Worm (Caenorhabditis elegans) whole organism, L1 larva: ENCODE measurements around the gene Y45G5AM.4.

Source experiments
- F16B12.6 ChIP-seq: fragments of 150-350 bp; optimal IDR thresholded peaks from 2 replicates; lab custom pipeline; 2014; ENCODE audit warnings: missing biosample characterization, missing genetic modification characterization
- aha-1 ChIP-seq: fragments of 150-350 bp; optimal IDR thresholded peaks from 2 replicates; lab custom pipeline; 2014; ENCODE audit warnings: missing biosample characterization, missing genetic modification characterization
- alr-1 ChIP-seq: fragments of 200-800 bp; sonication (Bioruptor generic); optimal IDR thresholded peaks from 2 replicates; lab custom pipeline; 2018; ENCODE audit warnings: borderline replicate concordance, mild to moderate bottlenecking, missing genetic modification characterization, missing compliant biosample characterization
- ama-1 ChIP-seq: fragments of 150-350 bp; optimal IDR thresholded peaks from 2 replicates; lab custom pipeline; 2014
- blmp-1 ChIP-seq: fragments of 150-350 bp; optimal IDR thresholded peaks from 2 replicates; lab custom pipeline; 2014; ENCODE audit warnings: missing biosample characterization, missing genetic modification characterization
- ceh-8 ChIP-seq: fragments of 200-800 bp; sonication (Bioruptor generic); optimal IDR thresholded peaks from 2 replicates; lab custom pipeline; 2018; ENCODE audit warnings: mild to moderate bottlenecking, missing genetic modification characterization, moderate library complexity, missing compliant biosample characterization
- ceh-82 ChIP-seq, 3 experiments: fragments of 150-350 bp in 1 of 3; sonication (generic microtip) in 2 of 3; optimal IDR thresholded peaks; 2 replicates each; lab custom pipeline; 2014 to 2017; ENCODE audit warnings: missing biosample characterization in 3 of 3, missing genetic modification characterization in 3 of 3
- dpl-1 ChIP-seq, 3 experiments: fragments of 150-350 bp in 2 of 3; sonication (generic microtip) in 1 of 3; optimal IDR thresholded peaks; 2 replicates each; lab custom pipeline; 2014 to 2017; ENCODE audit warnings: missing biosample characterization in 3 of 3, missing genetic modification characterization in 3 of 3, missing genetic modification reagents in 3 of 3
- elt-2 ChIP-seq: sonication (generic microtip); optimal IDR thresholded peaks from 2 replicates; lab custom pipeline; 2016; ENCODE audit warnings: missing genetic modification characterization, mild to moderate bottlenecking, inconsistent platforms, missing compliant biosample characterization, missing genetic modification reagents
- fos-1 ChIP-seq: fragments of 150-350 bp; optimal IDR thresholded peaks from 2 replicates; lab custom pipeline; 2014; ENCODE audit warnings: missing biosample characterization, missing genetic modification characterization
- grh-1 ChIP-seq: fragments of 200-800 bp; sonication (Bioruptor generic); IDR thresholded peaks from 2 replicates; pipeline ENCODE4 v1.3.6; 2022; ENCODE audit warnings: missing genetic modification reagents, missing genetic modification characterization, missing compliant biosample characterization
- hlh-4 ChIP-seq: sonication (generic microtip); optimal IDR thresholded peaks from 2 replicates; lab custom pipeline; 2016; ENCODE audit warnings: mild to moderate bottlenecking, missing genetic modification characterization, missing compliant biosample characterization
- irx-1 ChIP-seq: sonication (generic microtip); optimal IDR thresholded peaks from 2 replicates; lab custom pipeline; 2016; ENCODE audit warnings: missing genetic modification characterization, missing compliant biosample characterization
- isw-1 ChIP-seq: fragments of 200-800 bp; sonication (Bioruptor generic); IDR thresholded peaks from 2 replicates; pipeline ENCODE4 v1.3.6; 2022; ENCODE audit warnings: missing genetic modification characterization, missing compliant biosample characterization
- lin-13 ChIP-seq: fragments of 150-350 bp; optimal IDR thresholded peaks from 2 replicates; lab custom pipeline; 2014; ENCODE audit warnings: missing biosample characterization, missing genetic modification reagents, missing genetic modification characterization
- lin-14 ChIP-seq: fragments of 200-800 bp; sonication (Bioruptor generic); optimal IDR thresholded peaks from 2 replicates; lab custom pipeline; 2018; ENCODE audit warnings: mild to moderate bottlenecking, missing genetic modification characterization, moderate library complexity, missing compliant biosample characterization
- lin-15B ChIP-seq: fragments of 150-350 bp; sonication (generic microtip); optimal IDR thresholded peaks from 3 replicates; lab custom pipeline; 2014; ENCODE audit warnings: missing biosample characterization, missing genetic modification characterization
- lin-35 ChIP-seq, 2 experiments: fragments of 150-350 bp; optimal IDR thresholded peaks; 2 replicates each; lab custom pipeline; 2014; ENCODE audit warnings: missing biosample characterization in 2 of 2, missing genetic modification characterization in 2 of 2, missing genetic modification reagents in 2 of 2
- mdl-1 ChIP-seq, 2 experiments: fragments of 150-350 bp; optimal IDR thresholded peaks; 2 replicates each; lab custom pipeline; 2014 to 2017; ENCODE audit warnings: missing biosample characterization in 2 of 2, missing genetic modification characterization in 2 of 2, inconsistent platforms in 1 of 2
- mep-1 ChIP-seq: fragments of 150-350 bp; optimal IDR thresholded peaks from 2 replicates; lab custom pipeline; 2014; ENCODE audit warnings: missing biosample characterization, missing genetic modification characterization
- nhr-19 ChIP-seq: fragments of 200-800 bp; sonication (Bioruptor generic); conservative IDR thresholded peaks from 2 replicates; pipeline ENCODE4 v1.3.6; 2022; ENCODE audit warnings: missing genetic modification characterization, missing compliant biosample characterization
- nhr-20 ChIP-seq: sonication (generic microtip); optimal IDR thresholded peaks from 2 replicates; lab custom pipeline; 2016; ENCODE audit warnings: mild to moderate bottlenecking, missing genetic modification characterization, missing compliant biosample characterization
- nhr-237 ChIP-seq: fragments of 150-350 bp; optimal IDR thresholded peaks from 2 replicates; lab custom pipeline; 2014; ENCODE audit warnings: missing biosample characterization, missing genetic modification characterization
- nhr-47 ChIP-seq: sonication (generic microtip); optimal IDR thresholded peaks from 2 replicates; lab custom pipeline; 2016; ENCODE audit warnings: mild to moderate bottlenecking, missing genetic modification characterization, moderate library complexity, missing compliant biosample characterization
- nhr-71 ChIP-seq: sonication (generic microtip); optimal IDR thresholded peaks from 2 replicates; lab custom pipeline; 2016; ENCODE audit warnings: mild to moderate bottlenecking, missing genetic modification characterization, moderate library complexity, missing compliant biosample characterization
- nhr-76 ChIP-seq: sonication (generic microtip); optimal IDR thresholded peaks from 2 replicates; lab custom pipeline; 2017; ENCODE audit warnings: missing biosample characterization, missing genetic modification characterization
- nhr-84 ChIP-seq: sonication (generic microtip); optimal IDR thresholded peaks from 2 replicates; lab custom pipeline; 2017; ENCODE audit warnings: missing biosample characterization, missing genetic modification characterization
- nhr-85 ChIP-seq: sonication (generic microtip); peaks from one replicate; lab custom pipeline; 2016; ENCODE audit warnings: missing genetic modification characterization, inconsistent platforms, missing compliant biosample characterization
- nhr-90 ChIP-seq: sonication (generic microtip); optimal IDR thresholded peaks from 2 replicates; lab custom pipeline; 2016; ENCODE audit warnings: mild to moderate bottlenecking, missing genetic modification characterization, missing compliant biosample characterization; ENCODE audit not compliant: poor library complexity
- pax-3 ChIP-seq: fragments of 200-800 bp; sonication (Bioruptor generic); optimal IDR thresholded peaks from 2 replicates; lab custom pipeline; 2018; ENCODE audit warnings: mild to moderate bottlenecking, missing genetic modification characterization, moderate library complexity, missing compliant biosample characterization
- pqm-1 ChIP-seq: sonication (generic microtip); optimal IDR thresholded peaks from 3 replicates; lab custom pipeline; 2017; ENCODE audit warnings: missing biosample characterization, missing genetic modification characterization
- rnt-1 ChIP-seq: sonication (generic microtip); optimal IDR thresholded peaks from 2 replicates; lab custom pipeline; 2016; ENCODE audit warnings: mild to moderate bottlenecking, missing genetic modification characterization, moderate library complexity, missing compliant biosample characterization
- skn-1 ChIP-seq: fragments of 150-350 bp; optimal IDR thresholded peaks from 2 replicates; lab custom pipeline; 2014; ENCODE audit warnings: missing biosample characterization, missing genetic modification characterization
- snpc-4 ChIP-seq: fragments of 150-350 bp; optimal IDR thresholded peaks from 2 replicates; lab custom pipeline; 2014; ENCODE audit warnings: missing biosample characterization, missing genetic modification characterization
- snu-23 ChIP-seq: sonication (generic microtip); optimal IDR thresholded peaks from 2 replicates; lab custom pipeline; 2016; ENCODE audit warnings: missing genetic modification characterization, missing compliant biosample characterization
- sox-4 ChIP-seq: sonication (generic microtip); optimal IDR thresholded peaks from 2 replicates; lab custom pipeline; 2016; ENCODE audit warnings: missing genetic modification characterization, missing compliant biosample characterization
- sptf-1 ChIP-seq: fragments of 150-350 bp; optimal IDR thresholded peaks from 2 replicates; lab custom pipeline; 2014; ENCODE audit warnings: missing biosample characterization, missing genetic modification characterization
- swsn-7 ChIP-seq: sonication (generic microtip); optimal IDR thresholded peaks from 2 replicates; lab custom pipeline; 2016; ENCODE audit warnings: missing genetic modification characterization, missing compliant biosample characterization
- unc-30 ChIP-seq: sonication (generic microtip); optimal IDR thresholded peaks from 2 replicates; lab custom pipeline; 2017; ENCODE audit warnings: missing biosample characterization, missing genetic modification characterization
- unc-86 ChIP-seq: sonication (generic microtip); optimal IDR thresholded peaks from 2 replicates; lab custom pipeline; 2016; ENCODE audit warnings: missing genetic modification characterization, missing compliant biosample characterization
- vab-15 ChIP-seq: sonication (generic microtip); optimal IDR thresholded peaks from 2 replicates; lab custom pipeline; 2017; ENCODE audit warnings: missing genotype, mild to moderate bottlenecking, missing genetic modification characterization, missing compliant biosample characterization
- xbp-1 ChIP-seq: sonication (generic microtip); optimal IDR thresholded peaks from 2 replicates; lab custom pipeline; 2016; ENCODE audit warnings: missing genetic modification characterization, missing compliant biosample characterization
- zag-1 ChIP-seq: fragments of 150-350 bp; optimal IDR thresholded peaks from 2 replicates; lab custom pipeline; 2014; ENCODE audit warnings: missing biosample characterization, missing genetic modification characterization
- ztf-11 ChIP-seq, 2 experiments: sonication (generic microtip); optimal IDR thresholded peaks; 2 replicates each; lab custom pipeline; 2016 to 2017; ENCODE audit warnings: missing genetic modification characterization in 2 of 2, missing biosample characterization in 1 of 2, missing compliant biosample characterization in 1 of 2
- ztf-4 ChIP-seq: fragments of 150-350 bp; optimal IDR thresholded peaks from 2 replicates; lab custom pipeline; 2014; ENCODE audit warnings: missing biosample characterization, missing genetic modification characterization

Gene Y45G5AM.4

DNA sequence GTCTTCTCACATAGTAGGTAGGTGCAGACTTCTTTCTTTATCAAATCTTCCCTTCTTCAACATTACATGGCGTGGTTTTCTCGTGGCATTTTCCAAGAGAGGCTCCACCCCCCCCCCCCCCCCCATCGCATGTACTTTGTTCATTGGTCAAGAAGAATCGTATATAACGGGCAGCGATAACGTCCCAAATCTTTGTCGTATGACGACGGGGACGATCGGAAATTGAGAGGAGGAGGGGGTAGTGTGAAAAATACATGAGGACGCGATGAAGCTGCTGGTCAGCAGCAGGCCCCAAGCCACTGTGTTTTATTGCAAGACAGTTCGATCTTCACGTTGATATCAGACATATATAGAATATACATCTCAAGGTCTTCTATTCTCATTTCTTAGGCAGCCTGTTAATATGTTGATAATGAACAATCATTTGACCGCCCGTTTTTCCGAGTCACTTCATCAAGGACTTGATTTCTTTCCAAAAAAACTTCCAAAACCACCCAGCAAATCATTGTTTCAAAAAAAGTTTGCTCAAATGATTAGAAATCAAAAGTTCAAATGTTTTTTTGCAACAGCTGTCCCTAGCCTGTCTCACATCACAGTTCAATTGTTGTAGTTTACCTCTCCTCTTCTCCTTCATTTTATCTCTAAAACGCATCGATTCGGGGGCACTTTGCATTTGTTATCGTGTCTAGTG lies 23.6 kb downstream of the Y45G5AM.4 start:
- peak in 1 of 2 experiments; percentile 20 for TF ChIP-seq mdl-1 (tag; optimal IDR thresholded peaks at IDR 0.05; lab: Kevin White, UChicago)
- TF ChIP-seq aha-1 (tag; lab: Kevin White, UChicago): no peak
- TF ChIP-seq nhr-90 (tag; lab: Kevin White, UChicago): peak; percentile 57
- TF ChIP-seq xbp-1 (tag; lab: Kevin White, UChicago): peak; percentile 12
- TF ChIP-seq ceh-8 (GFP tag; lab: Kevin White, UChicago): no peak
- TF ChIP-seq nhr-19: peak; percentile 68
- peak in 1 of 2 experiments; percentile 1 for TF ChIP-seq lin-35 (GFP tag; optimal IDR thresholded peaks at IDR 0.05; lab: Kevin White, UChicago)
- TF ChIP-seq elt-2 (tag; lab: Kevin White, UChicago): peak; percentile 70
- TF ChIP-seq vab-15 (tag; lab: Kevin White, UChicago): no peak
- peak in 1 of 3 experiments; percentile 19 for TF ChIP-seq dpl-1 (GFP tag; optimal IDR thresholded peaks at IDR 0.05; lab: Kevin White, UChicago)
- peak; percentile 64 for TF ChIP-seq nhr-20
- peak; percentile 54 for TF ChIP-seq nhr-85 (tag; lab: Kevin White, UChicago)
- TF ChIP-seq ztf-11 (tag; optimal IDR thresholded peaks at IDR 0.05; lab: Kevin White, UChicago): no peak
- no peak for TF ChIP-seq sptf-1 (tag; lab: Kevin White, UChicago)
- TF ChIP-seq alr-1 (tag; lab: Kevin White, UChicago): no peak
- TF ChIP-seq irx-1: no peak
- TF ChIP-seq lin-13 (GFP tag; lab: Kevin White, UChicago): no peak
- TF ChIP-seq nhr-71 (tag; lab: Kevin White, UChicago): peak; percentile 78
- TF ChIP-seq blmp-1 (tag; lab: Kevin White, UChicago): peak; percentile 16
- TF ChIP-seq lin-14: peak; percentile 78
- TF ChIP-seq snu-23 (GFP tag; lab: Kevin White, UChicago): peak; percentile 36
- peak; percentile 32 for TF ChIP-seq nhr-47
- TF ChIP-seq grh-1 (GFP tag; lab: Robert Waterston, UW): peak; percentile 27; the same call in 1 of the 2 replicates

DNA sequence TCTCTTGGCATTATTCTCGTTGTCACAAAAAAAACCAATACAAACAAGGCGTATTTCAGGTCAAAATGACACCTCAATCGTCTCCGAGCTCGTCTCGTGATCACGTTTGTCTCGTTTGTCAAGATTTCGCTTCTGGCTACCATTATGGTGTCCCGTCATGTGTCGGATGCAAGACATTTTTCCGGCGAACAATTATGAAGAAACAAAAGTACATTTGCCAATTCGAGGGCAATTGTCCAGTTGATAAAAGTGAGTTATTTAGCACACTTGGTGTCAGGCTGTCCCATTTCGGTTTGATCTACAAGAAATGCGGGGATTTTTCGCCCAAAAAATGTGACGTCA lies 24.1 kb downstream of the Y45G5AM.4 start, which contains the start of gene nhr-114:
nhr-114 (plus strand) TSS at position 59 of the 342 bp plus-strand sequence.
- TF ChIP-seq lin-14 (no peak), ama-1 (no peak), mep-1 (tag; lab: Kevin White, UChicago) (peak; percentile 27), fos-1 (tag; lab: Kevin White, UChicago) (no peak), sox-4 (tag; lab: Kevin White, UChicago) (no peak), F16B12.6 (tag; lab: Kevin White, UChicago) (no peak), nhr-85 (tag; lab: Kevin White, UChicago) (peak; percentile 19), nhr-76 (no peak), rnt-1 (tag; lab: Kevin White, UChicago) (no peak), swsn-7 (tag; lab: Kevin White, UChicago) (no peak), nhr-237 (tag; lab: Kevin White, UChicago) (no peak), snpc-4 (tag; lab: Kevin White, UChicago) (peak; percentile 77), pax-3 (tag; lab: Kevin White, UChicago) (no peak), nhr-84 (no peak)

DNA sequence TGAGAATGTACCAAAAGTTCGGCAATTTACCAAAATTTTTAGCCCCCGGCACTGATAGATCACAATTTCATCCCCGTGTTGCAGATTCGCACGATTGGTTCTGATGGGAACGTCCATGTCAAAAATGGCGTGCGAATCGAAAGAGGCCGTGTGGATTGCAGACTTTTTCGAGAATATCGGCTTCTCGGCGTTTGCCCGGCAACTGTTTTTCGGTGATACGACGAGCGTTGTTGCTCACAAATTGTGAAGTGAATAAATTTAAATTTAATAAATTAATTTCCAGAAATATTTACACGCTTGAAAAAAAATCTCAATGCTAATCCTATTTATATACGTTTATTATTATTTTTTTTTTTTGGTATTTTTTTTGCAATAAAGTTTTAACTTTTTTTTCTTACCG lies 26.6 kb downstream of the Y45G5AM.4 start:
- TF ChIP-seq zag-1 (no peak), unc-30 (no peak), ztf-4 (tag; lab: Kevin White, UChicago) (no peak), hlh-4 (tag; lab: Kevin White, UChicago) (no peak), pqm-1 (tag; lab: Kevin White, UChicago) (no peak), rnt-1 (tag; lab: Kevin White, UChicago) (no peak), sox-4 (tag; lab: Kevin White, UChicago) (no peak), blmp-1 (tag; lab: Kevin White, UChicago) (no peak), lin-15B (tag; lab: Kevin White, UChicago) (no peak), unc-86 (tag; lab: Kevin White, UChicago) (no peak), dpl-1 (GFP tag; optimal IDR thresholded peaks at IDR 0.05; lab: Kevin White, UChicago) (no peak), skn-1 (no peak), ceh-8 (GFP tag; lab: Kevin White, UChicago) (no peak), snu-23 (GFP tag; lab: Kevin White, UChicago) (no peak), ceh-82 (tag; optimal IDR thresholded peaks at IDR 0.05; lab: Kevin White, UChicago) (no peak), isw-1 (no peak)
- TF ChIP-seq, all 84 proteins: peak for 0
